Fruit fly (Drosophila melanogaster): ENCODE measurements around the gene CG13310.

CG13310 gene

dm6 chr3L:8765969-8766538 lies 34.3 kb downstream of the CG13310 start (continued):
- TF ChIP-seq so (GFP tag; IDR thresholded peaks at IDR 0.05) (peak; percentile 98), NFAT (GFP tag; IDR thresholded peaks at IDR 0.05) (peak; percentile 94), CG4707 (GFP tag; optimal IDR thresholded peaks at IDR 0.05) (peak; percentile 94), Lim3 (GFP tag; IDR thresholded peaks at IDR 0.05) (peak; percentile 97), Spps (tag; optimal IDR thresholded peaks at IDR 0.05) (peak; percentile 94), CG17612 (GFP tag; IDR thresholded peaks at IDR 0.05) (peak; percentile 94), tup (GFP tag; optimal IDR thresholded peaks at IDR 0.05) (peak; percentile 96), shn (GFP tag; optimal IDR thresholded peaks at IDR 0.05) (peak; percentile 98), dpn (GFP tag; optimal IDR thresholded peaks at IDR 0.05) (peak; percentile 93 to 99), toy (GFP tag; IDR thresholded peaks at IDR 0.05) (peak; percentile 91), CG10462 (GFP tag; optimal IDR thresholded peaks at IDR 0.05) (peak; percentile 98), hbn (GFP tag; IDR thresholded peaks at IDR 0.05; ENCODE audit: partially characterized antibody) (no peak), ind (GFP tag; optimal IDR thresholded peaks at IDR 0.05) (peak; percentile 98), jing (GFP tag; optimal IDR thresholded peaks at IDR 0.05) (peak; percentile 98), CG32772 (GFP tag; IDR thresholded peaks at IDR 0.05) (peak; percentile 97), Fer3 (tag; optimal IDR thresholded peaks at IDR 0.05) (peak; percentile 92), MESR4 (GFP tag; optimal IDR thresholded peaks at IDR 0.05) (peak; percentile 56), CG8388 (GFP tag; optimal IDR thresholded peaks at IDR 0.05) (peak; percentile 97), ci (GFP tag; IDR thresholded peaks at IDR 0.05) (peak; percentile 97), hth (optimal IDR thresholded peaks at IDR 0.05) (no peak), az2 (GFP tag; optimal IDR thresholded peaks at IDR 0.05) (peak; percentile 99), nerfin-1 (tag; optimal IDR thresholded peaks at IDR 0.05) (peak; percentile 91), E2f1 (GFP tag; IDR thresholded peaks at IDR 0.05) (peak; percentile 97), Ssrp (tag; optimal IDR thresholded peaks at IDR 0.05) (peak; percentile 99), cg (GFP tag; optimal IDR thresholded peaks at IDR 0.05) (peak; percentile 4), danr (GFP tag; IDR thresholded peaks at IDR 0.05) (peak; percentile 97), CG1603 (tag; optimal IDR thresholded peaks at IDR 0.05) (peak; percentile 95), sisA (GFP tag; IDR thresholded peaks at IDR 0.05) (peak; percentile 98), CG2202 (tag; optimal IDR thresholded peaks at IDR 0.05) (peak; percentile 97), NfI (GFP tag; optimal IDR thresholded peaks at IDR 0.05) (peak; percentile 99), CG11696 (GFP tag; IDR thresholded peaks at IDR 0.05) (peak; percentile 85), ham (GFP tag; IDR thresholded peaks at IDR 0.05) (peak; percentile 93), bab2 (GFP tag; optimal IDR thresholded peaks at IDR 0.05) (peak; percentile 74), ken (GFP tag; IDR thresholded peaks at IDR 0.05) (peak; percentile 98), kay (GFP tag; optimal IDR thresholded peaks at IDR 0.05) (peak; percentile 92), tio (GFP tag; optimal IDR thresholded peaks at IDR 0.05) (peak; percentile 99), Drgx (GFP tag; IDR thresholded peaks at IDR 0.05) (peak; percentile 94), CG14441 (GFP tag; IDR thresholded peaks at IDR 0.05) (peak; percentile 98), CG3407 (GFP tag; optimal IDR thresholded peaks at IDR 0.05) (peak; percentile 96), CG8089 (GFP tag; optimal IDR thresholded peaks at IDR 0.05) (peak; percentile 96), repo (GFP tag; optimal IDR thresholded peaks at IDR 0.05) (peak; percentile 95), CG7271 (tag; optimal IDR thresholded peaks at IDR 0.05) (peak; percentile 18), trh (GFP tag; optimal IDR thresholded peaks at IDR 0.05) (peak; percentile 89), prd (optimal IDR thresholded peaks at IDR 0.05) (no peak), prd (GFP tag; IDR thresholded peaks at IDR 0.05) (peak; percentile 98), Hr39 (optimal IDR thresholded peaks at IDR 0.05) (no peak), unc-4 (GFP tag; IDR thresholded peaks at IDR 0.05; ENCODE audit: partially characterized antibody) (0 out of 2 replicates have a peak, but pooled peaks have one; percentile 30), CG13123 (GFP tag; optimal IDR thresholded peaks at IDR 0.05) (peak; percentile 96), fd3F (GFP tag; optimal IDR thresholded peaks at IDR 0.05) (peak; percentile 98), ab (GFP tag; optimal IDR thresholded peaks at IDR 0.05) (peak; percentile 98), Usf (GFP tag; optimal IDR thresholded peaks at IDR 0.05) (peak; percentile 99), Nf-YC (tag; optimal IDR thresholded peaks at IDR 0.05) (peak; percentile 91)

All from whole organism, embryonic.